Fruit fly (Drosophila melanogaster) whole organism: ENCODE data around the gene CG15696.

Experiments
- CG8478 ChIP-seq: fragments of >200 bp; optimal IDR thresholded peaks from 2 replicates; lab custom pipeline; 2018; ENCODE audit warnings: inconsistent platforms
- EcR ChIP-seq, 2 experiments: fragments of >200 bp; optimal IDR thresholded peaks; 2 replicates each; lab custom pipeline; 2017; ENCODE audit warnings: missing biosample characterization in 2 of 2, missing genetic modification characterization in 2 of 2, missing genetic modification reagents in 2 of 2
- pan ChIP-seq: fragments of >200 bp; optimal IDR thresholded peaks from 2 replicates; lab custom pipeline; 2017
- psq ChIP-seq: fragments of >200 bp; optimal IDR thresholded peaks from 2 replicates; lab custom pipeline; 2017

- no peak for TF ChIP-seq CG8478
- no peak for TF ChIP-seq psq (lab: Kevin White, UChicago)
- no peak for TF ChIP-seq EcR (GFP tag; optimal IDR thresholded peaks at IDR 0.05; lab: Kevin White, UChicago)
- TF ChIP-seq pan = no peak
These were observed 50.3 kb downstream of the CG15696 start, which contains the start of gene Ktl for dm6 chr3R:20897128-20897527.
